Fruit fly (Drosophila melanogaster) whole organism, embryonic: Measurements from ENCODE around the gene CG42237.

Experiments used
- Blimp-1 ChIP-seq: fragments of 200-800 bp; sonication (Bioruptor generic); optimal IDR thresholded peaks from 3 replicates; lab custom pipeline; 2018; ENCODE audit warnings: missing biosample characterization, missing genetic modification characterization, mild to moderate bottlenecking, moderate library complexity, missing genetic modification reagents
- CG11085 ChIP-seq: fragments of 200-800 bp; sonication (Bioruptor generic); IDR thresholded peaks from 2 replicates; pipeline ENCODE4 v1.3.6; 2022; ENCODE audit warnings: missing biosample characterization, missing genetic modification characterization
- CG11504 ChIP-seq: fragments of 200-800 bp; sonication (Bioruptor generic); optimal IDR thresholded peaks from 3 replicates; lab custom pipeline; 2019; ENCODE audit warnings: missing biosample characterization, mild to moderate bottlenecking, missing genetic modification characterization, moderate library complexity
- CG12769 ChIP-seq: fragments of 200-800 bp; sonication (Bioruptor generic); optimal IDR thresholded peaks from 2 replicates; lab custom pipeline; 2019; ENCODE audit warnings: missing biosample characterization, mild to moderate bottlenecking, missing genetic modification characterization, moderate library complexity
- CG14710 ChIP-seq: fragments of 200-800 bp; sonication (Bioruptor generic); optimal IDR thresholded peaks from 3 replicates; lab custom pipeline; 2019; ENCODE audit warnings: missing biosample characterization, mild to moderate bottlenecking, missing genetic modification characterization, moderate library complexity
- CG16813 ChIP-seq: fragments of 200-800 bp; sonication (Bioruptor generic); IDR thresholded peaks from 3 replicates; pipeline ENCODE4 v1.3.6; 2022; ENCODE audit warnings: missing biosample characterization, missing genetic modification characterization; ENCODE audit not compliant: partially characterized antibody
- CG16815 ChIP-seq: fragments of 200-800 bp; sonication (Bioruptor generic); optimal IDR thresholded peaks from 3 replicates; lab custom pipeline; 2017; ENCODE audit warnings: missing biosample characterization, mild to moderate bottlenecking, missing genetic modification characterization
- CG2678 ChIP-seq: fragments of 200-800 bp; sonication (Bioruptor generic); optimal IDR thresholded peaks from 3 replicates; lab custom pipeline; 2019; ENCODE audit warnings: missing biosample characterization, mild to moderate bottlenecking, missing genetic modification characterization, moderate library complexity
- CG30020 ChIP-seq: fragments of 200-800 bp; optimal IDR thresholded peaks from 2 replicates; lab custom pipeline; 2019; ENCODE audit warnings: missing biosample characterization, mild to moderate bottlenecking, missing genetic modification characterization, moderate library complexity
- CG30403 ChIP-seq: fragments of 200-800 bp; sonication (Bioruptor generic); optimal IDR thresholded peaks from 3 replicates; lab custom pipeline; 2016; ENCODE audit warnings: missing biosample characterization, missing genetic modification characterization
- CG32532 ChIP-seq: fragments of 200-800 bp; sonication (Bioruptor generic); IDR thresholded peaks from 2 replicates; pipeline ENCODE4 v1.3.6; 2022; ENCODE audit warnings: missing biosample characterization, missing genetic modification characterization
- CG3407 ChIP-seq: fragments of 200-800 bp; sonication (Bioruptor generic); optimal IDR thresholded peaks from 2 replicates; lab custom pipeline; 2018; ENCODE audit warnings: missing biosample characterization, mild to moderate bottlenecking, missing genetic modification characterization
- CG4730 ChIP-seq: fragments of 200-800 bp; sonication (Bioruptor generic); IDR thresholded peaks from 2 replicates; pipeline ENCODE4 v1.3.6; 2022; ENCODE audit warnings: missing biosample characterization, missing genetic modification characterization
- CG6254 ChIP-seq: fragments of 200-800 bp; sonication (Bioruptor generic); optimal IDR thresholded peaks from 3 replicates; lab custom pipeline; 2017; ENCODE audit warnings: mild to moderate bottlenecking, missing biosample characterization, missing genetic modification reagents, missing genetic modification characterization
- CG6813 ChIP-seq: fragments of 200-800 bp; sonication (Bioruptor generic); optimal IDR thresholded peaks from 2 replicates; lab custom pipeline; 2017; ENCODE audit warnings: missing biosample characterization, missing genetic modification characterization, mild to moderate bottlenecking, moderate library complexity, missing genetic modification reagents
- CG6854 ChIP-seq: fragments of 200-800 bp; sonication (Bioruptor generic); optimal IDR thresholded peaks from 3 replicates; lab custom pipeline; 2017; ENCODE audit warnings: missing biosample characterization, mild to moderate bottlenecking, missing genetic modification characterization
- CG7372 ChIP-seq: fragments of 200-800 bp; sonication (Bioruptor generic); IDR thresholded peaks from 2 replicates; pipeline ENCODE4 v1.3.6; 2022; ENCODE audit warnings: missing biosample characterization, missing genetic modification characterization
- CG7786 ChIP-seq: fragments of 200-800 bp; sonication (Bioruptor generic); optimal IDR thresholded peaks from 2 replicates; lab custom pipeline; 2016; ENCODE audit warnings: missing biosample characterization, missing genetic modification characterization
- CG8290 ChIP-seq, 3 experiments: fragments of 200-800 bp; sonication (Bioruptor generic); optimal IDR thresholded peaks; 2 replicates each; lab custom pipeline; 2016 to 2019; ENCODE audit warnings: missing biosample characterization in 3 of 3, missing genetic modification characterization in 3 of 3, mild to moderate bottlenecking in 2 of 3, moderate library complexity in 1 of 3
- CG8765 ChIP-seq: fragments of 200-800 bp; sonication (Bioruptor generic); IDR thresholded peaks from 2 replicates; pipeline ENCODE4 v1.3.6; 2022; ENCODE audit warnings: missing biosample characterization, missing genetic modification characterization
- CG9215 ChIP-seq: fragments of 200-800 bp; sonication (Bioruptor generic); IDR thresholded peaks from 2 replicates; pipeline ENCODE4 v1.3.6; 2022; ENCODE audit warnings: missing biosample characterization, missing genetic modification characterization
- CG9437 ChIP-seq: fragments of 200-800 bp; sonication (Bioruptor generic); optimal IDR thresholded peaks from 2 replicates; lab custom pipeline; 2018; ENCODE audit warnings: missing biosample characterization, mild to moderate bottlenecking, missing genetic modification characterization
- CkIIα-i1 ChIP-seq: fragments of 200-800 bp; sonication (Bioruptor generic); IDR thresholded peaks from 2 replicates; pipeline ENCODE4 v1.3.6; 2022; ENCODE audit warnings: missing biosample characterization, missing genetic modification characterization
- CoRest ChIP-seq: fragments of 200-800 bp; sonication (Bioruptor generic); optimal IDR thresholded peaks from 3 replicates; lab custom pipeline; 2018; ENCODE audit warnings: missing biosample characterization, mild to moderate bottlenecking, missing genetic modification characterization, moderate library complexity
- ERR ChIP-seq: fragments of 200-800 bp; sonication (Bioruptor generic); optimal IDR thresholded peaks from 2 replicates; lab custom pipeline; 2016; ENCODE audit warnings: missing biosample characterization, missing genetic modification characterization
- Fer2 ChIP-seq: fragments of 200-800 bp; sonication (Bioruptor generic); optimal IDR thresholded peaks from 2 replicates; lab custom pipeline; 2018; ENCODE audit warnings: missing biosample characterization, mild to moderate bottlenecking, missing genetic modification characterization, moderate library complexity
- HLH4C ChIP-seq: fragments of 200-800 bp; sonication (Bioruptor generic); IDR thresholded peaks from 3 replicates; pipeline ENCODE4 v1.3.6; 2022; ENCODE audit warnings: missing biosample characterization, missing genetic modification characterization; ENCODE audit not compliant: partially characterized antibody
- Hey ChIP-seq: fragments of 200-800 bp; sonication (Bioruptor generic); optimal IDR thresholded peaks from 3 replicates; lab custom pipeline; 2018; ENCODE audit warnings: missing biosample characterization, mild to moderate bottlenecking, missing genetic modification characterization
- HmgZ ChIP-seq: fragments of 200-800 bp; sonication (Bioruptor generic); optimal IDR thresholded peaks from 2 replicates; lab custom pipeline; 2018; ENCODE audit warnings: missing biosample characterization, mild to moderate bottlenecking, missing genetic modification characterization
- Lpt ChIP-seq: fragments of >200 bp; optimal IDR thresholded peaks from 2 replicates; lab custom pipeline; 2018; ENCODE audit warnings: missing biosample characterization, missing genetic modification characterization
- Nf-YA ChIP-seq: fragments of 200-800 bp; sonication (Bioruptor generic); IDR thresholded peaks from 2 replicates; pipeline ENCODE4 v1.3.6; 2022; ENCODE audit warnings: missing biosample characterization, missing genetic modification characterization
- Nf-YB ChIP-seq: fragments of 200-800 bp; sonication (Bioruptor generic); optimal IDR thresholded peaks from 3 replicates; lab custom pipeline; 2019; ENCODE audit warnings: missing biosample characterization, mild to moderate bottlenecking, missing genetic modification characterization, moderate library complexity
- PHDP ChIP-seq: fragments of 200-800 bp; sonication (Bioruptor generic); optimal IDR thresholded peaks from 3 replicates; lab custom pipeline; 2018; ENCODE audit warnings: missing biosample characterization, mild to moderate bottlenecking, missing genetic modification characterization, moderate library complexity
- Side ChIP-seq: fragments of 200-800 bp; sonication (Bioruptor generic); optimal IDR thresholded peaks from 2 replicates; lab custom pipeline; 2016; ENCODE audit warnings: missing biosample characterization, missing genetic modification characterization
- YL-1 ChIP-seq: fragments of 200-800 bp; sonication (Bioruptor generic); optimal IDR thresholded peaks from 3 replicates; lab custom pipeline; 2017; ENCODE audit warnings: missing biosample characterization, mild to moderate bottlenecking, missing genetic modification characterization
- da ChIP-seq: fragments of 200-800 bp; sonication (Bioruptor generic); optimal IDR thresholded peaks from 2 replicates; lab custom pipeline; 2016; ENCODE audit warnings: missing biosample characterization, missing genetic modification characterization
- emc ChIP-seq: fragments of 200-800 bp; sonication (Bioruptor generic); optimal IDR thresholded peaks from 2 replicates; lab custom pipeline; 2016; ENCODE audit warnings: missing biosample characterization, missing genetic modification characterization
- en ChIP-seq: fragments of 200-800 bp; sonication (Bioruptor generic); optimal IDR thresholded peaks from 2 replicates; lab custom pipeline; 2016; ENCODE audit warnings: missing biosample characterization, missing genetic modification characterization
- exex ChIP-seq: fragments of 200-800 bp; sonication (Bioruptor generic); optimal IDR thresholded peaks from 4 replicates; lab custom pipeline; 2018; ENCODE audit warnings: missing biosample characterization, mild to moderate bottlenecking, missing genetic modification characterization, moderate library complexity
- eyg ChIP-seq: fragments of 200-800 bp; sonication (Bioruptor generic); optimal IDR thresholded peaks from 3 replicates; lab custom pipeline; 2016; ENCODE audit warnings: missing biosample characterization, missing genetic modification characterization
- gcm ChIP-seq: fragments of 200-800 bp; sonication (Bioruptor generic); optimal IDR thresholded peaks from 2 replicates; lab custom pipeline; 2019; ENCODE audit warnings: missing biosample characterization, mild to moderate bottlenecking, missing genetic modification characterization, moderate library complexity
- knrl ChIP-seq: fragments of 200-800 bp; sonication (Bioruptor generic); IDR thresholded peaks from 3 replicates; pipeline ENCODE4 v1.3.6; 2022; ENCODE audit warnings: missing biosample characterization, missing genetic modification characterization; ENCODE audit not compliant: partially characterized antibody
- lmd ChIP-seq: fragments of 200-800 bp; sonication (Bioruptor generic); IDR thresholded peaks from 2 replicates; pipeline ENCODE4 v1.3.6; 2022; ENCODE audit warnings: missing biosample characterization, missing genetic modification characterization
- maf-S ChIP-seq: fragments of 200-800 bp; sonication (Bioruptor generic); optimal IDR thresholded peaks from 2 replicates; lab custom pipeline; 2016; ENCODE audit warnings: missing biosample characterization, missing genetic modification characterization
- mam ChIP-seq: fragments of 200-800 bp; sonication (Bioruptor generic); optimal IDR thresholded peaks from 3 replicates; lab custom pipeline; 2016; ENCODE audit warnings: missing biosample characterization, missing genetic modification characterization
- nerfin-2 ChIP-seq: fragments of 200-800 bp; sonication (Bioruptor generic); IDR thresholded peaks from 2 replicates; pipeline ENCODE4 v1.3.6; 2022; ENCODE audit warnings: missing biosample characterization, missing genetic modification characterization; ENCODE audit not compliant: partially characterized antibody
- nmo ChIP-seq: fragments of 200-800 bp; sonication (Bioruptor generic); optimal IDR thresholded peaks from 2 replicates; lab custom pipeline; 2018; ENCODE audit warnings: missing biosample characterization, mild to moderate bottlenecking, missing genetic modification characterization, moderate library complexity
- scrt ChIP-seq: fragments of 200-800 bp; sonication (Bioruptor generic); optimal IDR thresholded peaks from 2 replicates; lab custom pipeline; 2018; ENCODE audit warnings: missing biosample characterization, mild to moderate bottlenecking, missing genetic modification characterization, moderate library complexity
- sens ChIP-seq: fragments of 200-800 bp; sonication (Bioruptor generic); peaks from one replicate; lab custom pipeline; 2016; ENCODE audit warnings: missing biosample characterization, missing genetic modification characterization
- seq ChIP-seq: fragments of 200-800 bp; sonication (Bioruptor generic); IDR thresholded peaks from 2 replicates; pipeline ENCODE4 v1.3.6; 2022; ENCODE audit warnings: missing biosample characterization, missing genetic modification characterization
- sr ChIP-seq: fragments of 200-800 bp; sonication (Bioruptor generic); IDR thresholded peaks from 3 replicates; pipeline ENCODE4 v1.3.6; 2022; ENCODE audit warnings: missing biosample characterization, missing genetic modification characterization

CG42237 gene

dm6 chrX:13143100-13143499 lies 28.2 kb downstream of the CG42237 start (continued):
- TF ChIP-seq Blimp-1 (GFP tag; lab: Kevin White, UChicago) (peak; percentile 28), CG30020 (tag; lab: Kevin White, UChicago) (no peak), Nf-YA (GFP tag; lab: Robert Waterston, UW) (no peak; the same call in 1 of the 2 replicates), sr (GFP tag; lab: Robert Waterston, UW) (no peak), CG9437 (GFP tag; lab: Kevin White, UChicago) (no peak), CG30403 (GFP tag; lab: Kevin White, UChicago) (peak; percentile 18), CG4730 (GFP tag; lab: Robert Waterston, UW) (peak; percentile 54), lmd (GFP tag; lab: Robert Waterston, UW) (peak; percentile 42; the same call in 1 of the 2 replicates), mam (no peak), Lpt (GFP tag; lab: Kevin White, UChicago) (no peak), seq (GFP tag; lab: Robert Waterston, UW) (peak; percentile 33; the same call in 1 of the 2 replicates), CG12769 (tag; lab: Kevin White, UChicago) (no peak), CG32532 (GFP tag; lab: Robert Waterston, UW) (peak; percentile 28; the same call in 1 of the 2 replicates), emc (no peak), CG8290 (GFP tag; optimal IDR thresholded peaks at IDR 0.05; lab: Kevin White, UChicago) (no peak), CG8290 (tag; optimal IDR thresholded peaks at IDR 0.05; lab: Kevin White, UChicago) (no peak), CG6254 (GFP tag; lab: Kevin White, UChicago) (no peak), CG6854 (GFP tag; lab: Kevin White, UChicago) (no peak), CG11085 (GFP tag; lab: Robert Waterston, UW) (no peak), CG16815 (GFP tag; lab: Kevin White, UChicago) (no peak), Hey (tag; lab: Kevin White, UChicago) (no peak), CG2678 (tag; lab: Kevin White, UChicago) (peak; percentile 55), YL-1 (GFP tag; lab: Kevin White, UChicago) (no peak), Nf-YB (GFP tag; lab: Kevin White, UChicago) (no peak), knrl (GFP tag; lab: Robert Waterston, UW) (no peak), HmgZ (tag; lab: Kevin White, UChicago) (no peak), nerfin-2 (GFP tag; lab: Robert Waterston, UW) (no peak), scrt (GFP tag; lab: Kevin White, UChicago) (no peak), CG7372 (GFP tag; lab: Robert Waterston, UW) (no peak), CG8765 (GFP tag; lab: Robert Waterston, UW) (no peak), CG7786 (no peak), maf-S (GFP tag; lab: Kevin White, UChicago) (no peak), CG16813 (no peak), CoRest (tag; lab: Kevin White, UChicago) (peak; percentile 14), Fer2 (tag; lab: Kevin White, UChicago) (no peak), CG11504 (peak; percentile 67), gcm (GFP tag; lab: Kevin White, UChicago) (peak; percentile 28), HLH4C (no peak), Side (GFP tag; lab: Kevin White, UChicago) (no peak), CkIIα-i1 (no peak), en (no peak), exex (no peak), CG14710 (tag; lab: Kevin White, UChicago) (no peak), da (GFP tag; lab: Kevin White, UChicago) (no peak), eyg (GFP tag; lab: Kevin White, UChicago) (no peak), CG6813 (GFP tag; lab: Kevin White, UChicago) (no peak), PHDP (tag; lab: Kevin White, UChicago) (peak; percentile 39), CG3407 (GFP tag; lab: Kevin White, UChicago) (no peak), sens (peak; percentile 46), nmo (peak; percentile 42), CG9215 (no peak), ERR (GFP tag; lab: Kevin White, UChicago) (no peak)
